Worm (Caenorhabditis elegans): ENCODE measurements around the gene pdl-1.

Gene pdl-1

DNA sequence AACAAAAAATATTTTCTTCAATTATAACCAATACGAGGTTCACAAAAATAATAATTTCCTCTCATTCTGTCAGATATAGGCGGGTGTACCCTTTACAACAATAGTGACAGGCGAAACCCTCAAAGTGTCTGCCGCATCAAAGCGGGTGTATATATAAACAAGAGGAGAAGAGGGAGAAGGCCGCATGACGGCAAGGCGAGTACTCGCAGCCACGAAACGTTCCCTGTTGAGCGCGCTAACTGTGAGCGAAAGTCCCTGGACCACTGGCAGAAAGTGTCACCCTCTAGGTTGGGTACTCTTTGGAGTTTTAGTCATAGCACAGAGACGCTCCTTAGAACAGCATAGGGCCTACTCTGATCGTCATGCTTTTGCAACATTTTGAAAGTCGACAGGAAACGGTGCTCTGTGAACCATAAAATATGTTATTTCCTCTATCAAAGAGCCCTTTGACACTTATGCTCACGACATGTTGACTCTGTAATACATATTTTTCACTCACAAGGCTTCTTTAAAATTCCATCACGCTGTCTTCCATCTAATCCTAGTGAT lies 16.5 kb downstream of the pdl-1 start, which contains the start of gene pcrg-1 (continued):
- TF ChIP-seq F26F4.8 (GFP tag; conservative IDR thresholded peaks at IDR 0.05) (peak; percentile 95), ama-1 (optimal IDR thresholded peaks at IDR 0.05) (no peak), ceh-44 (GFP tag; IDR thresholded peaks at IDR 0.05) (peak; percentile 62; the same call in 1 of the 2 replicates), hlh-11 (tag; optimal IDR thresholded peaks at IDR 0.05) (peak; percentile 74), Y105C5A.15 (GFP tag; IDR thresholded peaks at IDR 0.05) (peak; percentile 90)

- TF ChIP-seq zfp-3 (GFP tag; conservative IDR thresholded peaks at IDR 0.05): no peak
- TF ChIP-seq fkh-10 (GFP tag; optimal IDR thresholded peaks at IDR 0.05): no peak
- no peak for TF ChIP-seq daf-16 (GFP tag; optimal IDR thresholded peaks at IDR 0.05)
- TF ChIP-seq daf-16 (tag; optimal IDR thresholded peaks at IDR 0.05): no peak
- no peak for TF ChIP-seq nhr-41 (GFP tag; IDR thresholded peaks at IDR 0.05)
- no peak for TF ChIP-seq unc-62 (GFP tag; optimal IDR thresholded peaks at IDR 0.05 in 1 of 2)
- no peak for TF ChIP-seq unc-62 (tag; optimal IDR thresholded peaks at IDR 0.05)
- no peak for TF ChIP-seq nhr-77 (tag; optimal IDR thresholded peaks at IDR 0.05)
- TF ChIP-seq sdz-12 (GFP tag; optimal IDR thresholded peaks at IDR 0.05): no peak
Measured at ce11 chrII:7203110-7203509, 19.5 kb downstream of the pdl-1 start, which contains the start of gene srd-56. TSS of gene srd-56 (minus strand) at chrII:7203210.

ce11 chrII:7204951-7205350 lies 21.4 kb downstream of the pdl-1 start, which contains the start of gene srd-58:
TSS of gene srd-58 (minus strand) at chrII:7205051.
- TF ChIP-seq skn-1 (tag; optimal IDR thresholded peaks at IDR 0.05) (no peak), snpc-1.2 (GFP tag; IDR thresholded peaks at IDR 0.05) (no peak), aly-2 (tag; optimal IDR thresholded peaks at IDR 0.05) (no peak), ZK546.5 (tag; optimal IDR thresholded peaks at IDR 0.05) (no peak), R02D3.7 (tag; optimal IDR thresholded peaks at IDR 0.05) (no peak), ceh-28 (tag; optimal IDR thresholded peaks at IDR 0.05) (no peak), nhr-11 (tag; optimal IDR thresholded peaks at IDR 0.05) (no peak), daf-8 (GFP tag; IDR thresholded peaks at IDR 0.05) (no peak)

DNA sequence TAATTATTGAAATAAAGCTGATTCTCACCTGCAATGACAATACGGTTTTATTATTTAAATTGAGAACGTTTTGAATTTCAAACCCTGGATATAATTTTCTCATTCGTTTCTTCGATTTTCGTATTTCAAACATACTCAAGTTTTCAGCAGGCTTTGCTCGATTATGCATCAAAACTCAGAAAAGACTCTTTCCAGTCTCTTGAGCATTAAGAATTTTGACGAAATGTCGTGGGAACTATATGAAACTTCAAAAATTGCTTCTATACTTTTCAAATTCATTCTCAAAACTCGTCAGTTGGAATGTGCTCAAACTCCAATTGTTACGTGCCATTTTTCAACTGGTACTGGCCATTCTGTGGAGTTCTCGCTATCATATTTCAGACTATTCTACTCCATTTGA lies 21.8 kb downstream of the pdl-1 start, which contains the start of gene srd-59:
srd-59 (plus strand) TSS at position 301 of the 400 bp plus-strand sequence.
- no peak for TF ChIP-seq egl-27 (tag; optimal IDR thresholded peaks at IDR 0.05)
- TF ChIP-seq fos-1 (tag; optimal IDR thresholded peaks at IDR 0.05): no peak
- TF ChIP-seq lin-39 (tag; optimal IDR thresholded peaks at IDR 0.05): no peak
- no peak for TF ChIP-seq attf-4 (tag; optimal IDR thresholded peaks at IDR 0.05)
- TF ChIP-seq spr-3 (GFP tag; optimal IDR thresholded peaks at IDR 0.05): no peak
- TF ChIP-seq skn-1 (tag; optimal IDR thresholded peaks at IDR 0.05): no peak
- no peak for TF ChIP-seq ceh-62 (tag; optimal IDR thresholded peaks at IDR 0.05)
- TF ChIP-seq F37D6.2 (tag; optimal IDR thresholded peaks at IDR 0.05): no peak
- TF ChIP-seq ZK337.2 (GFP tag; IDR thresholded peaks at IDR 0.05): no peak
- TF ChIP-seq daf-19 (GFP tag; conservative IDR thresholded peaks at IDR 0.05): no peak
- TF ChIP-seq nhr-237 (tag; optimal IDR thresholded peaks at IDR 0.05): no peak
- no peak for TF ChIP-seq rbr-2 (tag; optimal IDR thresholded peaks at IDR 0.05)
- TF ChIP-seq daf-12 (tag; optimal IDR thresholded peaks at IDR 0.05): no peak

DNA sequence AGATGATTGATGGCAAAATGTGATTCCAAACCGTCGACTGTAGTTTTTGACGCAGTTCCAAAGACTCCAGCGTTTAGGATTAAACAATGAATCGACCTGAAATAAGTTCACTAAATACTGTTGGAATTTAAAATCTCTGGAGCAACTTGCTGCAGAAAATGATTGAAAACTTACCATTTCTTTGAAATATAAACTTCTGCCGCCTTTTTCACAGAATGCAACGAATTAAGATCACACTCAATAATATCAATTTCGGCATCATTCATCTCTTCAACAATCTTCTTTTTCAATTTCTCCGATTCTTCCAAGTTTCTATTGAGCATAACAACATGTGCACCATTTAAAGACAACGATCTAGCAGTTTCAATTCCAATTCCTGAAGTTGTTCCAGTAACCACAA lies 24.0 kb downstream of the pdl-1 start:
- TF ChIP-seq unc-62 (GFP tag; optimal IDR thresholded peaks at IDR 0.05 in 1 of 2) (peak in 1 of 2 experiments; percentile 90), unc-62 (tag; optimal IDR thresholded peaks at IDR 0.05) (no peak), pha-4 (GFP tag; IDR thresholded peaks at IDR 0.05) (no peak), pha-4 (tag; optimal IDR thresholded peaks at IDR 0.05) (no peak), daf-8 (GFP tag; IDR thresholded peaks at IDR 0.05) (no peak), lin-38 (GFP tag; IDR thresholded peaks at IDR 0.05) (no peak)
